Worm (Caenorhabditis elegans) whole organism, young adult: ENCODE measurements around the gene F56C9.3.

ENCODE experiments used
- lin-26 ChIP-seq: fragments of 200-800 bp; sonication (Bioruptor generic); IDR thresholded peaks from 2 replicates; pipeline ENCODE4 v1.3.6; 2022; ENCODE audit warnings: missing genetic modification reagents, missing genetic modification characterization, missing compliant biosample characterization
- unc-130 ChIP-seq: sonication (generic microtip); optimal IDR thresholded peaks from 2 replicates; lab custom pipeline; 2016; ENCODE audit warnings: missing genetic modification reagents, missing genetic modification characterization, missing compliant biosample characterization
- ztf-22 ChIP-seq: fragments of 200-800 bp; sonication (Bioruptor generic); optimal IDR thresholded peaks from 2 replicates; lab custom pipeline; 2018; ENCODE audit warnings: mild to moderate bottlenecking, missing genetic modification characterization, moderate library complexity, missing compliant biosample characterization

- TF ChIP-seq unc-130 (GFP tag; lab: Kevin White, UChicago) (no peak), lin-26 (no peak), ztf-22 (GFP tag; lab: Kevin White, UChicago) (no peak)
Observed at ce11 chrIII:7300763-7301162, 10.3 kb upstream of the F56C9.3 start.
